Fruit fly (Drosophila melanogaster) whole organism, prepupa: ENCODE data around the gene CG4374.

Experiments used
- CG1621 ChIP-seq: fragments of 200-800 bp; sonication (Bioruptor generic); optimal IDR thresholded peaks from 3 replicates; lab custom pipeline; 2018; ENCODE audit warnings: missing biosample characterization, mild to moderate bottlenecking, missing genetic modification characterization
- CG3032 ChIP-seq: fragments of 200-800 bp; optimal IDR thresholded peaks from 2 replicates; lab custom pipeline; 2019; ENCODE audit warnings: missing biosample characterization, mild to moderate bottlenecking, missing genetic modification characterization, moderate library complexity
- CG3919 ChIP-seq: fragments of 200-800 bp; sonication (Bioruptor generic); optimal IDR thresholded peaks from 3 replicates; lab custom pipeline; 2016; ENCODE audit warnings: missing biosample characterization, missing genetic modification characterization
- CG6276 ChIP-seq: fragments of 200-800 bp; sonication (Bioruptor generic); optimal IDR thresholded peaks from 2 replicates; lab custom pipeline; 2017; ENCODE audit warnings: missing biosample characterization, mild to moderate bottlenecking, missing genetic modification characterization
- CG8119 ChIP-seq: fragments of 200-800 bp; sonication (Bioruptor generic); IDR thresholded peaks from 3 replicates; pipeline ENCODE4 v1.3.6; 2022; ENCODE audit warnings: missing biosample characterization, missing genetic modification characterization
- CG8632 ChIP-seq: fragments of 200-800 bp; sonication (Bioruptor generic); optimal IDR thresholded peaks from 3 replicates; lab custom pipeline; 2016; ENCODE audit warnings: missing biosample characterization, missing genetic modification characterization
- Ets96B ChIP-seq: fragments of 200-800 bp; optimal IDR thresholded peaks from 2 replicates; lab custom pipeline; 2019; ENCODE audit warnings: missing biosample characterization, mild to moderate bottlenecking, missing genetic modification characterization, moderate library complexity
- Hr38 ChIP-seq: sonication (Bioruptor generic); optimal IDR thresholded peaks from 2 replicates; lab custom pipeline; 2016; ENCODE audit warnings: missing biosample characterization, missing genetic modification characterization
- Hr4 ChIP-seq: fragments of 200-800 bp; sonication (Bioruptor generic); optimal IDR thresholded peaks from 3 replicates; lab custom pipeline; 2016; ENCODE audit warnings: missing biosample characterization, missing genetic modification characterization
- OdsH ChIP-seq: fragments of 200-800 bp; sonication (Bioruptor generic); optimal IDR thresholded peaks from 3 replicates; lab custom pipeline; 2016; ENCODE audit warnings: missing biosample characterization, missing genetic modification characterization
- Sox102F ChIP-seq: fragments of 200-800 bp; sonication (Bioruptor generic); optimal IDR thresholded peaks from 2 replicates; lab custom pipeline; 2016; ENCODE audit warnings: missing biosample characterization, mild to moderate bottlenecking, missing genetic modification characterization
- Sox14 ChIP-seq: fragments of 200-800 bp; sonication (Bioruptor generic); optimal IDR thresholded peaks from 3 replicates; lab custom pipeline; 2016; ENCODE audit warnings: missing biosample characterization, missing genetic modification characterization
- salr ChIP-seq, 2 experiments: fragments of 200-800 bp; sonication (Bioruptor generic); optimal IDR thresholded peaks; 3 replicates each; lab custom pipeline; 2016 to 2018; ENCODE audit warnings: missing biosample characterization in 2 of 2, missing genetic modification characterization in 2 of 2, mild to moderate bottlenecking in 1 of 2
- ss ChIP-seq, 2 experiments: fragments of 200-800 bp; sonication (Bioruptor generic); optimal IDR thresholded peaks; 2 replicates in 1 of 2; 3 replicates in 1 of 2; lab custom pipeline; 2017 to 2018; ENCODE audit warnings: mild to moderate bottlenecking in 2 of 2, missing biosample characterization in 2 of 2, missing genetic modification characterization in 2 of 2, moderate library complexity in 1 of 2

DNA sequence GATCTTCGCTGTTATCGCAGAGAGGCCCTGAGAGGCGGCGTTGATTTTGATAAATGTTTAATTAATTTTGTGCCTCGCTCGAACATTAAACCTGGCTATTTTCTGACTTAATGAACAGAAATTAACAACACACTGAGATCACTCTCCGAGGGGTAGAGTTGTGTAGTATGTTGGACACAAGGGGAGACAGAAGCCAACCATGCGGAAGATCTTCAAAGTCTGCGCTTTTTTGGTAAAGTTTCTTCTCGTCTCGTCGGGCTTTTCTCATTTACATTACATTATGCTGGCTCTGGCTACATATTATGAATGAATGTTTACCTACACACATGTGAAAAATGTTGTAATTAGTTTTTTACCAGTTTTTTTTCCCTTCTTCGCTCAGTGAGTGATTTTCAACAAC lies 46.1 kb downstream of the CG4374 start, which contains the start of gene CG43694:
- TF ChIP-seq CG1621 (tag; lab: Kevin White, UChicago) (no peak), CG3919 (GFP tag; lab: Kevin White, UChicago) (no peak), CG3032 (tag; lab: Kevin White, UChicago) (no peak), CG8632 (GFP tag; lab: Kevin White, UChicago) (no peak), OdsH (GFP tag; lab: Kevin White, UChicago) (no peak), Sox102F (no peak), Sox14 (no peak), salr (GFP tag; optimal IDR thresholded peaks at IDR 0.05; lab: Kevin White, UChicago) (no peak), Ets96B (tag; lab: Kevin White, UChicago) (no peak), CG8119 (GFP tag; lab: Robert Waterston, UW) (no peak), ss (GFP tag; optimal IDR thresholded peaks at IDR 0.05; lab: Kevin White, UChicago) (no peak), Hr38 (no peak), Hr4 (GFP tag; lab: Kevin White, UChicago) (no peak), CG6276 (GFP tag; lab: Kevin White, UChicago) (no peak)
